Worm (Caenorhabditis elegans) whole organism, L4 larva: ENCODE measurements around the gene dsb-2.

ENCODE experiments used
- ZK546.5 ChIP-seq, 2 experiments: sonication (generic microtip); optimal IDR thresholded peaks; 2 replicates each; lab custom pipeline; 2017; ENCODE audit warnings: missing biosample characterization in 2 of 2, missing genetic modification characterization in 2 of 2
- jun-1 ChIP-seq: fragments of 150-350 bp; optimal IDR thresholded peaks from 2 replicates; lab custom pipeline; 2014; ENCODE audit warnings: missing biosample characterization, missing genetic modification reagents, missing genetic modification characterization
- lin-38 ChIP-seq: fragments of 200-800 bp; sonication (Bioruptor generic); IDR thresholded peaks from 2 replicates; pipeline ENCODE4 v1.3.6; 2022; ENCODE audit warnings: missing genetic modification reagents, missing genetic modification characterization, missing compliant biosample characterization
- lsy-2 ChIP-seq, 2 experiments: fragments of 150-350 bp in 1 of 2; sonication (generic microtip) in 1 of 2; optimal IDR thresholded peaks; 2 replicates each; lab custom pipeline; 2014 to 2017; ENCODE audit warnings: missing biosample characterization in 2 of 2, missing genetic modification characterization in 2 of 2
- madf-9 ChIP-seq: fragments of 200-800 bp; sonication (Bioruptor generic); conservative IDR thresholded peaks from 2 replicates; pipeline ENCODE4 v1.3.6; 2022; ENCODE audit warnings: missing genetic modification reagents, missing genetic modification characterization, missing compliant biosample characterization
- nhr-10 ChIP-seq: fragments of 150-350 bp; optimal IDR thresholded peaks from 2 replicates; lab custom pipeline; 2014; ENCODE audit warnings: missing biosample characterization, missing genetic modification characterization
- pha-4 ChIP-seq, 2 experiments: fragments of 150-350 bp in 1 of 2; fragments of 200-800 bp in 1 of 2; sonication (Bioruptor generic) in 1 of 2; IDR thresholded peaks in 1 of 2; optimal IDR thresholded peaks in 1 of 2; 2 replicates each; pipeline versions ENCODE4 v1.3.6 to Lab custom; 2014 to 2022; ENCODE audit warnings: missing genetic modification characterization in 2 of 2, missing genetic modification reagents in 2 of 2, missing biosample characterization in 1 of 2, missing compliant biosample characterization in 1 of 2
- php-3 ChIP-seq: fragments of 200-800 bp; sonication (Bioruptor generic); IDR thresholded peaks from 2 replicates; pipeline ENCODE4 v1.3.6; 2022; ENCODE audit warnings: missing genetic modification reagents, missing genetic modification characterization, missing compliant biosample characterization
- skn-1 ChIP-seq: fragments of 150-350 bp; optimal IDR thresholded peaks from 2 replicates; lab custom pipeline; 2014; ENCODE audit warnings: missing biosample characterization, missing genetic modification characterization
- spr-3 ChIP-seq: fragments of 200-800 bp; sonication (Bioruptor generic); optimal IDR thresholded peaks from 2 replicates; lab custom pipeline; 2018; ENCODE audit warnings: mild to moderate bottlenecking, missing genetic modification characterization, missing compliant biosample characterization

ce11 chrII:14377796-14378195, 33.1 kb upstream of the dsb-2 start, which contains the start of gene acr-20:
- TF ChIP-seq spr-3 (GFP tag; lab: Kevin White, UChicago) = no peak
- no peak for TF ChIP-seq php-3 (GFP tag; lab: Robert Waterston, UW)
- TF ChIP-seq pha-4 (GFP tag; IDR thresholded peaks at IDR 0.05; lab: Robert Waterston, UW) = no peak
- TF ChIP-seq pha-4 (tag; optimal IDR thresholded peaks at IDR 0.05; lab: Kevin White, UChicago) = no peak
- TF ChIP-seq madf-9 = no peak
- no peak for TF ChIP-seq lin-38 (GFP tag; lab: Robert Waterston, UW)
- no peak for TF ChIP-seq jun-1 (tag; lab: Kevin White, UChicago)
- no peak for TF ChIP-seq skn-1 (tag; lab: Kevin White, UChicago)
- no peak for TF ChIP-seq nhr-10 (tag; lab: Kevin White, UChicago)
- TF ChIP-seq lsy-2 (tag; optimal IDR thresholded peaks at IDR 0.05; lab: Kevin White, UChicago) = no peak
- no peak for TF ChIP-seq ZK546.5 (tag; optimal IDR thresholded peaks at IDR 0.05; lab: Kevin White, UChicago)
